Worm (Caenorhabditis elegans) whole organism, L2 larva: Measurements from ENCODE around the gene Y53G8AR.5.
"Not testable (repeated sequence)": the region's sequence is repeated elsewhere in the genome, so short reads cannot be mapped to it uniquely, and the experiment has no call there.

Experiments
- elt-3 ChIP-seq: sonication (generic microtip); optimal IDR thresholded peaks from 2 replicates; lab custom pipeline; 2017; ENCODE audit warnings: missing biosample characterization, missing genetic modification characterization
- zag-1 ChIP-seq: fragments of 150-350 bp; optimal IDR thresholded peaks from 2 replicates; lab custom pipeline; 2014; ENCODE audit warnings: missing biosample characterization, missing genetic modification characterization

- TF ChIP-seq elt-3, zag-1 (tag; lab: Kevin White, UChicago): not testable (repeated sequence)
Measured at ce11 chrIII:3259691-3260090, 37.6 kb upstream of the Y53G8AR.5 start, which contains the start of gene Y53G8AM.6.
